Worm (Caenorhabditis elegans) whole organism, mixed stage, embryonic: ENCODE data around the gene F53A9.9.

Source experiments
- ces-1 ChIP-seq: fragments of 150-350 bp; optimal IDR thresholded peaks from 2 replicates; lab custom pipeline; 2014; ENCODE audit warnings: missing biosample characterization, missing genetic modification reagents, missing genetic modification characterization
- elt-1 ChIP-seq: sonication (generic microtip); optimal IDR thresholded peaks from 2 replicates; lab custom pipeline; 2017; ENCODE audit warnings: missing genetic modification characterization, mild to moderate bottlenecking, missing compliant biosample characterization, antibody characterized with exemption, moderate library complexity, borderline replicate concordance; ENCODE audit not compliant: insufficient read depth
- elt-3 ChIP-seq: fragments of 150-350 bp; optimal IDR thresholded peaks from 2 replicates; lab custom pipeline; 2014; ENCODE audit warnings: missing biosample characterization, missing genetic modification characterization
- lin-13 ChIP-seq: fragments of 150-350 bp; optimal IDR thresholded peaks from 2 replicates; lab custom pipeline; 2014; ENCODE audit warnings: missing biosample characterization, missing genetic modification characterization
- lsy-2 ChIP-seq: fragments of 150-350 bp; optimal IDR thresholded peaks from 2 replicates; lab custom pipeline; 2014; ENCODE audit warnings: missing biosample characterization, missing genetic modification characterization
- mep-1 ChIP-seq: fragments of 150-350 bp; optimal IDR thresholded peaks from 2 replicates; lab custom pipeline; 2017; ENCODE audit warnings: missing biosample characterization, missing genetic modification reagents, missing genetic modification characterization, inconsistent platforms
- mls-2 ChIP-seq: sonication (generic microtip); optimal IDR thresholded peaks from 2 replicates; lab custom pipeline; 2016; ENCODE audit warnings: mild to moderate bottlenecking, missing genetic modification characterization, moderate library complexity, missing compliant biosample characterization
- nhr-12 ChIP-seq: fragments of 150-350 bp; optimal IDR thresholded peaks from 2 replicates; lab custom pipeline; 2014; ENCODE audit warnings: missing biosample characterization, missing genetic modification characterization
- nhr-237 ChIP-seq: fragments of 150-350 bp; optimal IDR thresholded peaks from 2 replicates; lab custom pipeline; 2014; ENCODE audit warnings: missing biosample characterization, missing genetic modification characterization
- nhr-28 ChIP-seq: fragments of 150-350 bp; optimal IDR thresholded peaks from 2 replicates; lab custom pipeline; 2014; ENCODE audit warnings: missing biosample characterization, missing genetic modification characterization
- nhr-76 ChIP-seq: sonication (generic microtip); optimal IDR thresholded peaks from 2 replicates; lab custom pipeline; 2017; ENCODE audit warnings: missing biosample characterization, missing genetic modification characterization
- pha-4 ChIP-seq: fragments of 150-350 bp; optimal IDR thresholded peaks from 2 replicates; lab custom pipeline; 2018; ENCODE audit warnings: missing biosample characterization, missing genetic modification reagents, missing genetic modification characterization
- snpc-4 ChIP-seq: fragments of 150-350 bp; optimal IDR thresholded peaks from 2 replicates; lab custom pipeline; 2014; ENCODE audit warnings: missing biosample characterization, missing genetic modification characterization
- unc-62 ChIP-seq: fragments of 150-350 bp; optimal IDR thresholded peaks from 2 replicates; lab custom pipeline; 2014; ENCODE audit warnings: missing biosample characterization, missing genetic modification reagents, missing genetic modification characterization

DNA sequence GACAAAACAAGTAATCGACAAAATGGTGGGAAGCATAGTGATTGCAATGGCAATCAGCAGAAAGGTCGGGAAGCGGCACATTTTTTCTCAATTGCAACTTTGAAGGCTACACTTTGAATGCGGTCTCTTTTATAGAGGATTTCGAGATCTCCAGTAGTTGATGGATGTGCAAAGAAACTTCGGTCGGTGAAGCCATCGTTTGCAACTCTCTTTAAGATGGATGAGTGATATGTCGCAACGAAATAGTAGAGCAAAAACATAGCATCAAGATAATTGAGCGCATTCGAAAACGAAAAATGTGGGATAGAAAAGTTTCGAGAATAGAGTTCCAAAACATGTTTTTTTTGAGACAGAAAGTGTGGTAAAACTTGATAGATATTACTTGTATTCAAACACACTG, 6.7 kb upstream of the F53A9.9 start, which contains the start of gene EGAP4.1:
- TF ChIP-seq pha-4 (tag; lab: Kevin White, UChicago) (no peak), unc-62 (GFP tag; lab: Kevin White, UChicago) (no peak), lsy-2 (no peak), nhr-28 (tag; lab: Kevin White, UChicago) (no peak), nhr-12 (tag; lab: Kevin White, UChicago) (no peak), mls-2 (tag; lab: Kevin White, UChicago) (no peak), elt-3 (tag; lab: Kevin White, UChicago) (no peak), elt-1 (tag; lab: Kevin White, UChicago) (no peak), lin-13 (tag; lab: Kevin White, UChicago) (no peak), mep-1 (tag; lab: Kevin White, UChicago) (no peak), ces-1 (GFP tag; lab: Kevin White, UChicago) (no peak), nhr-237 (no peak), nhr-76 (no peak), snpc-4 (tag; lab: Kevin White, UChicago) (no peak)
